Worm (Caenorhabditis elegans) whole organism, mixed stage, embryonic: ENCODE results near the gene Y57A10A.31.

ENCODE experiments used
- elt-3 ChIP-seq: fragments of 150-350 bp; optimal IDR thresholded peaks from 2 replicates; lab custom pipeline; 2014; ENCODE audit warnings: missing biosample characterization, missing genetic modification characterization
- lin-13 ChIP-seq: fragments of 150-350 bp; optimal IDR thresholded peaks from 2 replicates; lab custom pipeline; 2014; ENCODE audit warnings: missing biosample characterization, missing genetic modification characterization
- lsy-2 ChIP-seq: fragments of 150-350 bp; optimal IDR thresholded peaks from 2 replicates; lab custom pipeline; 2014; ENCODE audit warnings: missing biosample characterization, missing genetic modification characterization
- mab-5 ChIP-seq: fragments of 150-350 bp; optimal IDR thresholded peaks from 2 replicates; lab custom pipeline; 2014; ENCODE audit warnings: missing biosample characterization, missing genetic modification characterization
- mep-1 ChIP-seq: fragments of 150-350 bp; optimal IDR thresholded peaks from 2 replicates; lab custom pipeline; 2017; ENCODE audit warnings: missing biosample characterization, missing genetic modification reagents, missing genetic modification characterization, inconsistent platforms
- nhr-12 ChIP-seq: fragments of 150-350 bp; optimal IDR thresholded peaks from 2 replicates; lab custom pipeline; 2014; ENCODE audit warnings: missing biosample characterization, missing genetic modification characterization
- pha-4 ChIP-seq: fragments of 150-350 bp; optimal IDR thresholded peaks from 2 replicates; lab custom pipeline; 2018; ENCODE audit warnings: missing biosample characterization, missing genetic modification reagents, missing genetic modification characterization
- sem-2 ChIP-seq: fragments of 200-800 bp; sonication (Bioruptor generic); optimal IDR thresholded peaks from 2 replicates; lab custom pipeline; 2018; ENCODE audit warnings: mild to moderate bottlenecking, missing genetic modification characterization, missing compliant biosample characterization
- sptf-1 ChIP-seq: sonication (generic microtip); optimal IDR thresholded peaks from 2 replicates; lab custom pipeline; 2017; ENCODE audit warnings: mild to moderate bottlenecking, missing genetic modification characterization, moderate library complexity, missing compliant biosample characterization
- unc-120 ChIP-seq: sonication (generic microtip); optimal IDR thresholded peaks from 2 replicates; lab custom pipeline; 2017; ENCODE audit warnings: missing genetic modification characterization, missing compliant biosample characterization; ENCODE audit not compliant: poor library complexity, severe bottlenecking
- unc-62 ChIP-seq: fragments of 150-350 bp; optimal IDR thresholded peaks from 2 replicates; lab custom pipeline; 2014; ENCODE audit warnings: missing biosample characterization, missing genetic modification reagents, missing genetic modification characterization

- no peak for TF ChIP-seq lin-13 (tag; lab: Kevin White, UChicago)
- no peak for TF ChIP-seq nhr-12 (tag; lab: Kevin White, UChicago)
- no peak for TF ChIP-seq sptf-1 (tag; lab: Kevin White, UChicago)
- no peak for TF ChIP-seq unc-62
- no peak for TF ChIP-seq pha-4 (tag; lab: Kevin White, UChicago)
- TF ChIP-seq sem-2 (GFP tag; lab: Kevin White, UChicago), result no peak
- TF ChIP-seq elt-3 (tag; lab: Kevin White, UChicago), result no peak
- no peak for TF ChIP-seq mep-1 (tag; lab: Kevin White, UChicago)
- TF ChIP-seq mab-5 (tag; lab: Kevin White, UChicago), result no peak
- no peak for TF ChIP-seq lsy-2 (tag; lab: Kevin White, UChicago)
- TF ChIP-seq unc-120 (tag; lab: Kevin White, UChicago), result no peak
Observed at ce11 chrII:12341566-12342223, 52.5 kb downstream of the Y57A10A.31 start.
